Worm (Caenorhabditis elegans) whole organism, L1 larva: ENCODE measurements around the gene F26A1.7.

ENCODE experiments used
- C16A3.4 ChIP-seq: fragments of 150-350 bp; optimal IDR thresholded peaks from 2 replicates; lab custom pipeline; 2014; ENCODE audit warnings: missing biosample characterization, missing genetic modification characterization
- blmp-1 ChIP-seq: fragments of 150-350 bp; optimal IDR thresholded peaks from 2 replicates; lab custom pipeline; 2014; ENCODE audit warnings: missing biosample characterization, missing genetic modification characterization
- ceh-8 ChIP-seq: fragments of 200-800 bp; sonication (Bioruptor generic); optimal IDR thresholded peaks from 2 replicates; lab custom pipeline; 2018; ENCODE audit warnings: mild to moderate bottlenecking, missing genetic modification characterization, moderate library complexity, missing compliant biosample characterization
- elt-2 ChIP-seq: sonication (generic microtip); optimal IDR thresholded peaks from 2 replicates; lab custom pipeline; 2016; ENCODE audit warnings: missing genetic modification characterization, mild to moderate bottlenecking, inconsistent platforms, missing compliant biosample characterization, missing genetic modification reagents
- elt-3 ChIP-seq, 6 experiments: fragments of 150-350 bp in 1 of 6; sonication (generic microtip); optimal IDR thresholded peaks; 2 replicates each; lab custom pipeline; 2017 to 2018; ENCODE audit warnings: missing biosample characterization in 6 of 6, missing genetic modification characterization in 6 of 6, inconsistent platforms in 1 of 6
- snu-23 ChIP-seq: sonication (generic microtip); optimal IDR thresholded peaks from 2 replicates; lab custom pipeline; 2016; ENCODE audit warnings: missing genetic modification characterization, missing compliant biosample characterization
- sox-4 ChIP-seq: sonication (generic microtip); optimal IDR thresholded peaks from 2 replicates; lab custom pipeline; 2016; ENCODE audit warnings: missing genetic modification characterization, missing compliant biosample characterization

Gene F26A1.7

DNA sequence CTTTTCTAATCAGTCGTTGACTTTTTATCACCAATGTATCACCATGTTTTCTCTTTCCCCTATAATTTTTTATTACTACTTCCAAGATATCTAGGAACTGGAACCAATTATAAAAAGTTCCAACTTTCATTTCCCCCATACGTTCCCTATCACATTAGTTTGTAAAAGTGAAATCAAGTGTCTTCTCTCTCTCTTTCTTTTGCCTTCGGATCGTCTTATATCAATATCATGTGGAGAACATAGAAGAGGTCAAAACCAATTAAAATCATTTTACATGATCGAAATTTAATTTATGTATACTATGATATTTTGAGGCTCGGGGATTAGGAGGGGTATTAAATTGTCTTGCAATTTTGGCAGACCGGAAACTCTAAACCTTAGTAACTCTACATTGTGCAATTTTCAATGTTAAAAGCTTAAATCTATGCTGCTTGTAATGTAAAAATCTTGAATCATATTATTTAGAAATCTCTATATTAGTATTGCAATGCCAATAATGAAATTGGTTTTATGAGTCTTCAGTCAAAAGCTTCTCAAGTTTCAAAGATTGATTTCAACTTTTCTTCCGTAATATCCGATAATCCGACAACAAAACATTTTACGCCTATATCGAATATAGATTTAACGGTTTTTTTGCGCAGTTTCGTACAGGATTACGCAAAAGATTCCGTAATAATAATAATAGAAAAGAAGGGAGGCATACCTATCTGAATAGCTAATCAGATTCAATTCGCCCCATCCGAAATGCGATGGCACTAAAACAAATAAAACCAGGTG lies 51.7 kb downstream of the F26A1.7 start:
- TF ChIP-seq blmp-1 (tag; lab: Kevin White, UChicago) = peak; percentile 94
- no peak for TF ChIP-seq sox-4 (tag; lab: Kevin White, UChicago)
- peak in 1 of 6 experiments; percentile 14 for TF ChIP-seq elt-3 (tag; optimal IDR thresholded peaks at IDR 0.05; lab: Kevin White, UChicago)

DNA sequence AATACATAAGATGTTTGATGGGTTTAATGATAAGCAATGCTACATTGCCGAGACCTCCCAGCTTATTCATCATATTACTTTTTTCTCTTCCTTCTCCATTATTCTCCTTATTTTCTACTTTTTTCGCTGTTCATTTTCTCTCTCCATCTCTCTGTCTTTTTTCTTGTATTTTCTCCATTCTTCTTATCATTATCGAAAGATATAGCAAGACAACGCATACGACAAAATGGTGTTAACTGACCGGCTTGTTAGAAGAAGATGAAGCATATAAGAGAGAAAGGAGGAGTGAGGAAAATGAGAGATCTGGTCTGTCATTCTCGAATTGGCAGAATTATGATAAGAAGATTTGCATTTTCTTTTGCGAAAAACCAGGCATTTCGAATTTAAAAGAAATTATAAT lies 52.9 kb downstream of the F26A1.7 start:
- TF ChIP-seq elt-2 (peak; percentile 39), blmp-1 (tag; lab: Kevin White, UChicago) (peak; percentile 59), C16A3.4 (no peak), snu-23 (GFP tag; lab: Kevin White, UChicago) (no peak), elt-3 (tag; optimal IDR thresholded peaks at IDR 0.05; lab: Kevin White, UChicago) (peak in 1 of 6 experiments; percentile 5), ceh-8 (no peak)
